Fruit fly (Drosophila melanogaster) whole organism, embryonic: ENCODE data around the gene CG5969.
A peak's percentile ranks its signal among the peaks of the same experiment; 100 is the strongest.

Experiments used
- Awh ChIP-seq: fragments of 200-800 bp; sonication (Bioruptor generic); IDR thresholded peaks from 2 replicates; pipeline ENCODE4, ENCODE4 v1.3.6; 2022; ENCODE audit warnings: missing biosample characterization, missing genetic modification characterization
- Bgb ChIP-seq: fragments of 200-800 bp; sonication (Bioruptor generic); IDR thresholded peaks from 2 replicates; pipeline ENCODE4 v1.3.6; 2022; ENCODE audit warnings: missing biosample characterization, missing genetic modification characterization; ENCODE audit not compliant: partially characterized antibody
- CG10431 ChIP-seq: fragments of 200-800 bp; sonication (Bioruptor generic); optimal IDR thresholded peaks from 3 replicates; lab custom pipeline; 2018; ENCODE audit warnings: missing biosample characterization, mild to moderate bottlenecking, missing genetic modification characterization
- CG13287 ChIP-seq: fragments of 200-800 bp; sonication (Bioruptor generic); IDR thresholded peaks from 2 replicates; pipeline ENCODE4 v1.3.6; 2022; ENCODE audit warnings: missing biosample characterization, missing genetic modification characterization; ENCODE audit not compliant: partially characterized antibody
- CG14710 ChIP-seq: fragments of 200-800 bp; sonication (Bioruptor generic); optimal IDR thresholded peaks from 3 replicates; lab custom pipeline; 2019; ENCODE audit warnings: missing biosample characterization, mild to moderate bottlenecking, missing genetic modification characterization, moderate library complexity
- CG15479 ChIP-seq: fragments of 200-800 bp; sonication (Bioruptor generic); optimal IDR thresholded peaks from 3 replicates; lab custom pipeline; 2019; ENCODE audit warnings: missing biosample characterization, mild to moderate bottlenecking, missing genetic modification characterization, moderate library complexity
- CG15514 ChIP-seq: fragments of 200-800 bp; sonication (Bioruptor generic); optimal IDR thresholded peaks from 3 replicates; lab custom pipeline; 2017; ENCODE audit warnings: missing biosample characterization, missing genetic modification characterization, mild to moderate bottlenecking, moderate library complexity, missing genetic modification reagents
- CG15696 ChIP-seq: fragments of 200-800 bp; sonication (Bioruptor generic); optimal IDR thresholded peaks from 2 replicates; lab custom pipeline; 2019; ENCODE audit warnings: missing biosample characterization, mild to moderate bottlenecking, missing genetic modification characterization, moderate library complexity
- CG17186 ChIP-seq: fragments of 200-800 bp; sonication (Bioruptor generic); optimal IDR thresholded peaks from 3 replicates; lab custom pipeline; 2017; ENCODE audit warnings: missing biosample characterization, missing genetic modification reagents, missing genetic modification characterization
- CG18262 ChIP-seq: fragments of 200-800 bp; optimal IDR thresholded peaks from 3 replicates; lab custom pipeline; 2019; ENCODE audit warnings: missing biosample characterization, mild to moderate bottlenecking, missing genetic modification characterization, moderate library complexity
- CG2129 ChIP-seq: fragments of 200-800 bp; sonication (Bioruptor generic); IDR thresholded peaks from 2 replicates; pipeline ENCODE4 v1.3.6; 2022; ENCODE audit warnings: missing biosample characterization, missing genetic modification characterization; ENCODE audit not compliant: partially characterized antibody
- CG2712 ChIP-seq: fragments of 200-800 bp; optimal IDR thresholded peaks from 3 replicates; lab custom pipeline; 2019; ENCODE audit warnings: missing biosample characterization, mild to moderate bottlenecking, missing genetic modification characterization, moderate library complexity
- CG30020 ChIP-seq: fragments of 200-800 bp; optimal IDR thresholded peaks from 2 replicates; lab custom pipeline; 2019; ENCODE audit warnings: missing biosample characterization, mild to moderate bottlenecking, missing genetic modification characterization, moderate library complexity
- CG33213 ChIP-seq: fragments of 200-800 bp; sonication (Bioruptor generic); optimal IDR thresholded peaks from 3 replicates; lab custom pipeline; 2016; ENCODE audit warnings: missing biosample characterization, missing genetic modification characterization
- CG4617 ChIP-seq: fragments of 200-800 bp; sonication (Bioruptor generic); optimal IDR thresholded peaks from 3 replicates; lab custom pipeline; 2016; ENCODE audit warnings: missing biosample characterization, missing genetic modification characterization, borderline replicate concordance
- CG9797 ChIP-seq: fragments of 200-800 bp; sonication (Bioruptor generic); optimal IDR thresholded peaks from 3 replicates; lab custom pipeline; 2018; ENCODE audit warnings: missing biosample characterization, mild to moderate bottlenecking, missing genetic modification characterization
- CG9876 ChIP-seq: fragments of 200-800 bp; sonication (Bioruptor generic); optimal IDR thresholded peaks from 2 replicates; lab custom pipeline; 2016; ENCODE audit warnings: missing biosample characterization, missing genetic modification characterization
- CTCF ChIP-seq: fragments of 200-800 bp; sonication (Bioruptor generic); optimal IDR thresholded peaks from 2 replicates; lab custom pipeline; 2017; ENCODE audit warnings: missing biosample characterization, mild to moderate bottlenecking, missing genetic modification characterization, moderate library complexity
- Dp ChIP-seq: fragments of 200-800 bp; sonication (Bioruptor generic); optimal IDR thresholded peaks from 2 replicates; lab custom pipeline; 2018; ENCODE audit warnings: missing biosample characterization, mild to moderate bottlenecking, missing genetic modification characterization, moderate library complexity
- Dref ChIP-seq: fragments of 200-800 bp; sonication (Bioruptor generic); IDR thresholded peaks from 2 replicates; pipeline ENCODE4 v1.3.6; 2022; ENCODE audit warnings: missing biosample characterization, missing genetic modification characterization
- E2f2 ChIP-seq: fragments of 200-800 bp; sonication (Bioruptor generic); IDR thresholded peaks from 2 replicates; pipeline ENCODE4 v1.3.6; 2022; ENCODE audit warnings: missing biosample characterization, missing genetic modification characterization
- HmgZ ChIP-seq: fragments of 200-800 bp; sonication (Bioruptor generic); optimal IDR thresholded peaks from 2 replicates; lab custom pipeline; 2018; ENCODE audit warnings: missing biosample characterization, mild to moderate bottlenecking, missing genetic modification characterization
- Hmr ChIP-seq: fragments of 200-800 bp; sonication (Bioruptor generic); optimal IDR thresholded peaks from 3 replicates; lab custom pipeline; 2017; ENCODE audit warnings: mild to moderate bottlenecking, missing biosample characterization, missing genetic modification reagents, missing genetic modification characterization
- Nf-YB ChIP-seq: fragments of 200-800 bp; sonication (Bioruptor generic); optimal IDR thresholded peaks from 3 replicates; lab custom pipeline; 2019; ENCODE audit warnings: missing biosample characterization, mild to moderate bottlenecking, missing genetic modification characterization, moderate library complexity
- Pdp1 ChIP-seq, 2 experiments: fragments of 200-800 bp; sonication (Bioruptor generic); optimal IDR thresholded peaks; 3 replicates each; lab custom pipeline; 2016; ENCODE audit warnings: missing biosample characterization in 2 of 2, missing genetic modification characterization in 2 of 2, mild to moderate bottlenecking in 1 of 2, moderate library complexity in 1 of 2
- Scr ChIP-seq: fragments of 200-800 bp; sonication (Bioruptor generic); IDR thresholded peaks from 2 replicates; pipeline ENCODE4 v1.3.6; 2022; ENCODE audit warnings: missing biosample characterization, missing genetic modification characterization; ENCODE audit not compliant: partially characterized antibody
- YL-1 ChIP-seq: fragments of 200-800 bp; sonication (Bioruptor generic); optimal IDR thresholded peaks from 3 replicates; lab custom pipeline; 2017; ENCODE audit warnings: missing biosample characterization, mild to moderate bottlenecking, missing genetic modification characterization
- chm ChIP-seq: fragments of 200-800 bp; sonication (Bioruptor generic); IDR thresholded peaks from 2 replicates; pipeline ENCODE4 v1.3.6; 2022; ENCODE audit warnings: missing biosample characterization, missing genetic modification characterization
- dimm ChIP-seq: fragments of 200-800 bp; sonication (Bioruptor generic); IDR thresholded peaks from 2 replicates; pipeline ENCODE4 v1.3.6; 2022; ENCODE audit warnings: missing biosample characterization, missing genetic modification characterization
- esg ChIP-seq: fragments of 200-800 bp; sonication (Bioruptor generic); conservative IDR thresholded peaks from 2 replicates; pipeline ENCODE4 v1.3.6; 2022; ENCODE audit warnings: missing biosample characterization, missing genetic modification characterization
- gce ChIP-seq: fragments of 200-800 bp; sonication (Bioruptor generic); IDR thresholded peaks from 3 replicates; pipeline ENCODE4 v1.3.6; 2022; ENCODE audit warnings: missing biosample characterization, missing genetic modification characterization
- ind ChIP-seq: fragments of 200-800 bp; sonication (Bioruptor generic); optimal IDR thresholded peaks from 3 replicates; lab custom pipeline; 2016; ENCODE audit warnings: missing biosample characterization, missing genetic modification characterization
- jumu ChIP-seq: fragments of 200-800 bp; sonication (Bioruptor generic); optimal IDR thresholded peaks from 3 replicates; lab custom pipeline; 2016; ENCODE audit warnings: missing biosample characterization, missing genetic modification characterization
- maf-S ChIP-seq: fragments of 200-800 bp; sonication (Bioruptor generic); optimal IDR thresholded peaks from 2 replicates; lab custom pipeline; 2016; ENCODE audit warnings: missing biosample characterization, missing genetic modification characterization
- nom ChIP-seq: fragments of 200-800 bp; sonication (Bioruptor generic); optimal IDR thresholded peaks from 2 replicates; lab custom pipeline; 2017; ENCODE audit warnings: missing biosample characterization, missing genetic modification characterization, mild to moderate bottlenecking, moderate library complexity, missing genetic modification reagents
- pita ChIP-seq: fragments of 200-800 bp; sonication (Bioruptor generic); optimal IDR thresholded peaks from 2 replicates; lab custom pipeline; 2017; ENCODE audit warnings: missing biosample characterization, mild to moderate bottlenecking, missing genetic modification characterization
- row ChIP-seq: fragments of 200-800 bp; sonication (Bioruptor generic); IDR thresholded peaks from 3 replicates; pipeline ENCODE4 v1.3.6; 2022; ENCODE audit warnings: missing biosample characterization, missing genetic modification characterization
- seq ChIP-seq: fragments of 200-800 bp; sonication (Bioruptor generic); IDR thresholded peaks from 2 replicates; pipeline ENCODE4 v1.3.6; 2022; ENCODE audit warnings: missing biosample characterization, missing genetic modification characterization
- sna ChIP-seq: fragments of 200-800 bp; sonication (Bioruptor generic); IDR thresholded peaks from 2 replicates; pipeline ENCODE4 v1.3.6; 2022; ENCODE audit warnings: missing biosample characterization, missing genetic modification characterization; ENCODE audit not compliant: partially characterized antibody
- so ChIP-seq: fragments of 200-800 bp; sonication (Bioruptor generic); IDR thresholded peaks from 3 replicates; pipeline ENCODE4 v1.3.6; 2022; ENCODE audit warnings: missing biosample characterization, missing genetic modification characterization
- stc ChIP-seq: fragments of 200-800 bp; sonication (Bioruptor generic); IDR thresholded peaks from 2 replicates; pipeline ENCODE4 v1.3.6; 2022; ENCODE audit warnings: missing biosample characterization, missing genetic modification characterization
- tin ChIP-seq: fragments of 200-800 bp; sonication (Bioruptor generic); optimal IDR thresholded peaks from 3 replicates; lab custom pipeline; 2016; ENCODE audit warnings: missing biosample characterization, missing genetic modification characterization
- trem ChIP-seq: fragments of 200-800 bp; optimal IDR thresholded peaks from 3 replicates; lab custom pipeline; 2019; ENCODE audit warnings: missing biosample characterization, mild to moderate bottlenecking, missing genetic modification characterization, moderate library complexity
- vvl ChIP-seq: fragments of 200-800 bp; sonication (Bioruptor generic); IDR thresholded peaks from 2 replicates; pipeline ENCODE4 v1.3.6; 2022; ENCODE audit warnings: missing biosample characterization, missing genetic modification characterization
- wek ChIP-seq: fragments of 200-800 bp; sonication (Bioruptor generic); optimal IDR thresholded peaks from 3 replicates; lab custom pipeline; 2018; ENCODE audit warnings: missing biosample characterization, mild to moderate bottlenecking, missing genetic modification characterization, moderate library complexity

CG5969 gene

DNA sequence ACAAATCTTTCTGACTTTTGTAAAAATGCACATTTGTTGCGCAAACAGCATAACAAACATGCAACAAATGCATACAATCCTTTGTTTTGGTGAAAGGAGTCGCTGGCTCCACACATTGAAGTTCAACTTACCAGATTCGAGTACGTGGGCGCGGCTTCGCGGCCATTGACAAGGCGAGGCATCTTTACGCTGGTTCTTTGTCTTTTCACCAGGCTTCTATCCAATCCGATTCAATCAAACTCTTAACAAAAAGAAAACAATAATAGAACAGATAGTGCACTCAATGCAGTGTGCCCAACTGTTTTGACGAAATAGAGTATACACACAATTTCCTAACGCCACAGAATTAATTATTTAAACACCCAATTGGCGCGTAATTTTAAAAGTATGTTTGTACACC is 43.4 kb upstream of the CG5969 start, which contains the start of gene CG5262 (continued):
- TF ChIP-seq row (GFP tag; lab: Robert Waterston, UW) (0 out of 3 replicates have a peak, but pooled peaks have one; percentile 16), CG15514 (GFP tag; lab: Kevin White, UChicago) (peak; percentile 44), chm (GFP tag; lab: Robert Waterston, UW) (no peak), CTCF (GFP tag; lab: Kevin White, UChicago) (peak; percentile 31), so (GFP tag; lab: Robert Waterston, UW) (no peak), Scr (GFP tag; lab: Robert Waterston, UW) (peak; percentile 28; the same call in 1 of the 2 replicates), Nf-YB (GFP tag; lab: Kevin White, UChicago) (peak; percentile 64), CG4617 (peak; percentile 83), jumu (no peak), HmgZ (tag; lab: Kevin White, UChicago) (peak; percentile 47), Bgb (GFP tag; lab: Robert Waterston, UW) (peak; percentile 36; the same call in 1 of the 2 replicates), Dp (GFP tag; lab: Kevin White, UChicago) (peak; percentile 90), stc (GFP tag; lab: Robert Waterston, UW) (no peak), CG9876 (GFP tag; lab: Kevin White, UChicago) (no peak), maf-S (GFP tag; lab: Kevin White, UChicago) (no peak), gce (GFP tag; lab: Robert Waterston, UW) (no peak), Dref (GFP tag; lab: Robert Waterston, UW) (peak; percentile 43; the same call in 1 of the 2 replicates), tin (no peak), nom (peak; percentile 60), CG30020 (tag; lab: Kevin White, UChicago) (no peak), YL-1 (GFP tag; lab: Kevin White, UChicago) (peak; percentile 56), Hmr (GFP tag; lab: Kevin White, UChicago) (no peak), vvl (GFP tag; lab: Robert Waterston, UW) (peak; percentile 76), Pdp1 (GFP tag; optimal IDR thresholded peaks at IDR 0.05; lab: Kevin White, UChicago) (peak in 1 of 2 experiments; percentile 55), CG2129 (no peak), ind (GFP tag; lab: Kevin White, UChicago) (no peak), Awh (GFP tag; lab: Robert Waterston, UW) (no peak), CG10431 (GFP tag; lab: Kevin White, UChicago) (no peak), wek (GFP tag; lab: Kevin White, UChicago) (no peak), E2f2 (GFP tag; lab: Robert Waterston, UW) (peak; percentile 92), sna (GFP tag; lab: Robert Waterston, UW) (0 out of 2 replicates have a peak, but pooled peaks have one; percentile 15), CG14710 (peak; percentile 31), dimm (GFP tag; lab: Robert Waterston, UW) (no peak), CG15696 (no peak), trem (peak; percentile 66), seq (GFP tag; lab: Robert Waterston, UW) (no peak), esg (GFP tag; lab: Robert Waterston, UW) (no peak), CG9797 (GFP tag; lab: Kevin White, UChicago) (peak; percentile 75), CG33213 (GFP tag; lab: Kevin White, UChicago) (peak; percentile 15), CG13287 (GFP tag; lab: Robert Waterston, UW) (peak; percentile 45; the same call in 1 of the 2 replicates), CG15479 (GFP tag; lab: Kevin White, UChicago) (peak; percentile 65), pita (GFP tag; lab: Kevin White, UChicago) (no peak), CG18262 (no peak), CG2712 (peak; percentile 30), CG17186 (peak; percentile 21)
